Fruit fly (Drosophila melanogaster): Measurements from ENCODE around the gene mRpL22.
A peak's percentile ranks its signal among the peaks of the same experiment; 100 is the strongest.

DNA sequence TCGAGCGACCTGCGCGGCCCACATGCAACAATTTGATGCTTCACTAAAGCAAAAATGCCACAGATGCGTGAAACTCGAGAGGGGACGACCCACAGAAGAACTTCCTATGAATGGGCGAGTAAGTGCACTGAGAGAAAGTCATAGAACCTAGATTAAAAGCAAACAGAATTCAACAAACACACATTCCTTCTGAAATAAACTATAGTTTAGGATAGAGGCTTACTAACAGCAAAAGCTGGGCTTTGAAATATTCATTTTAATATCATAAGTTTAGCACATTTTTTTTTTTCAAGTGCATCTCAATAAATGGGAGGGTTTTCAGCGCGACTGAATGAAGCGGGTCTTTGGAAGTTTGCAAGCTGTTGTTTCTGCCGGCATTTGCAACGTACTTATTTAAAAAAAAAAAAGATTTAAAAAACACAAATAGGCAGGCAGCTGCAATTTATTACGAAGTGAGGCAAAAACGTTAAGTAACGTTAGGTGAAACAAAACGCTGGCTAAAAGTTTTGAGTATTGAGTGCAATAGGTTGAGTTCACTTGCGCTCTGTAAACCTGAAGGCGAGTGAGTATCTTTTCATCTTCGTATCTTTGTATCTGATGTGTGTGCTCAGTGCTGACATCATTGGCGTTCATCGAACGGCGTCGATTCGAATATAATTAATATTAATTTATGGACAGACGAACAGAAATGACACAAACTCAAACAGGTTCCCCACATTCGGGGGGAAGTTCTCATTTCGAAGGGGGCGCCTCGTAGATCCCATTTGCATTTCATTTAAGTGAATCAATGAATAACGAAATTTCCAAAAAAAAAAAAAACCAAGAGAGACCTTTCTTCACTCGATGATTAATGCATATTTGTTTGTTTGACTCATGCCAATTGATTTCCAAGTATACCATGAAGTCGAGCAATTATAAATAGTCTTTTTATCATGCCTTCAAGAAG, 10.6 kb upstream of the mRpL22 start:
- 0 out of 2 replicates have a peak, but pooled peaks have one; percentile 42 for TF ChIP-seq CG6272 (GFP tag; IDR thresholded peaks at IDR 0.05)
- no peak for TF ChIP-seq fd64A (GFP tag; optimal IDR thresholded peaks at IDR 0.05)
- no peak for TF ChIP-seq CrebB (tag; optimal IDR thresholded peaks at IDR 0.05)
- TF ChIP-seq p53 (GFP tag; optimal IDR thresholded peaks at IDR 0.05): no peak
- no peak for TF ChIP-seq Dip2 (GFP tag; IDR thresholded peaks at IDR 0.05)
- TF ChIP-seq CG11695 (GFP tag; IDR thresholded peaks at IDR 0.05): peak; percentile 65; the same call in 1 of the 3 replicates
- TF ChIP-seq NC2α (GFP tag; optimal IDR thresholded peaks at IDR 0.05): no peak
- peak; percentile 35; the same call in 2 of the 3 replicates for TF ChIP-seq Aef1 (GFP tag; IDR thresholded peaks at IDR 0.05)
- TF ChIP-seq CG17912 (GFP tag; optimal IDR thresholded peaks at IDR 0.05): no peak
- TF ChIP-seq Meics (GFP tag; optimal IDR thresholded peaks at IDR 0.05): no peak
- peak; percentile 60 to 66 for TF ChIP-seq Pdp1 (GFP tag; optimal IDR thresholded peaks at IDR 0.05)
- no peak for TF ChIP-seq Hmx (GFP tag; optimal IDR thresholded peaks at IDR 0.05)
- TF ChIP-seq Gsc (GFP tag; IDR thresholded peaks at IDR 0.05): no peak

Data from whole organism, embryonic.